Fruit fly (Drosophila melanogaster) whole organism, embryonic: Measurements from ENCODE around the gene Cat.

Experiments used
- ATbp ChIP-seq: fragments of 200-800 bp; sonication (Bioruptor generic); optimal IDR thresholded peaks from 2 replicates; lab custom pipeline; 2017; ENCODE audit warnings: missing biosample characterization, mild to moderate bottlenecking, missing genetic modification characterization, missing genetic modification reagents
- Atf-2 ChIP-seq: fragments of 200-800 bp; sonication (Bioruptor generic); optimal IDR thresholded peaks from 2 replicates; lab custom pipeline; 2016; ENCODE audit warnings: missing biosample characterization, missing genetic modification characterization
- Atf3 ChIP-seq: fragments of 200-800 bp; sonication (Bioruptor generic); optimal IDR thresholded peaks from 3 replicates; lab custom pipeline; 2016; ENCODE audit warnings: missing biosample characterization, missing genetic modification characterization
- CG10147 ChIP-seq: fragments of 200-800 bp; sonication (Bioruptor generic); optimal IDR thresholded peaks from 2 replicates; lab custom pipeline; 2019; ENCODE audit warnings: missing biosample characterization, mild to moderate bottlenecking, missing genetic modification characterization, moderate library complexity
- CG10366 ChIP-seq: fragments of 200-800 bp; sonication (Bioruptor generic); IDR thresholded peaks from 2 replicates; pipeline ENCODE4 v1.3.6; 2022; ENCODE audit warnings: missing biosample characterization, missing genetic modification characterization
- CG11504 ChIP-seq: fragments of 200-800 bp; sonication (Bioruptor generic); optimal IDR thresholded peaks from 3 replicates; lab custom pipeline; 2019; ENCODE audit warnings: missing biosample characterization, mild to moderate bottlenecking, missing genetic modification characterization, moderate library complexity
- CG12071 ChIP-seq: fragments of 200-800 bp; sonication (Bioruptor generic); optimal IDR thresholded peaks from 3 replicates; lab custom pipeline; 2018; ENCODE audit warnings: missing biosample characterization, mild to moderate bottlenecking, missing genetic modification characterization
- CG12155 ChIP-seq: fragments of 200-800 bp; sonication (Bioruptor generic); optimal IDR thresholded peaks from 3 replicates; lab custom pipeline; 2016; ENCODE audit warnings: missing biosample characterization, missing genetic modification characterization
- CG12299 ChIP-seq: fragments of 200-800 bp; sonication (Bioruptor generic); optimal IDR thresholded peaks from 2 replicates; lab custom pipeline; 2018; ENCODE audit warnings: missing biosample characterization, mild to moderate bottlenecking, missing genetic modification characterization
- CG13123 ChIP-seq: fragments of 200-800 bp; sonication (Bioruptor generic); optimal IDR thresholded peaks from 2 replicates; lab custom pipeline; 2016; ENCODE audit warnings: missing biosample characterization, missing genetic modification characterization
- CG13287 ChIP-seq: fragments of 200-800 bp; sonication (Bioruptor generic); IDR thresholded peaks from 2 replicates; pipeline ENCODE4 v1.3.6; 2022; ENCODE audit warnings: missing biosample characterization, missing genetic modification characterization; ENCODE audit not compliant: partially characterized antibody
- CG17328 ChIP-seq: fragments of 200-800 bp; sonication (Bioruptor generic); IDR thresholded peaks from 2 replicates; pipeline ENCODE4 v1.3.6; 2022; ENCODE audit warnings: missing biosample characterization, missing genetic modification characterization
- CG1792 ChIP-seq: fragments of 200-800 bp; sonication (Bioruptor generic); optimal IDR thresholded peaks from 2 replicates; lab custom pipeline; 2016; ENCODE audit warnings: missing biosample characterization, missing genetic modification characterization
- CG18476 ChIP-seq: fragments of 200-800 bp; sonication (Bioruptor generic); optimal IDR thresholded peaks from 2 replicates; lab custom pipeline; 2016; ENCODE audit warnings: missing biosample characterization, mild to moderate bottlenecking, missing genetic modification characterization
- CG18599 ChIP-seq: fragments of 200-800 bp; sonication (Bioruptor generic); optimal IDR thresholded peaks from 3 replicates; lab custom pipeline; 2017; ENCODE audit warnings: missing biosample characterization, missing genetic modification characterization, mild to moderate bottlenecking, moderate library complexity, missing genetic modification reagents
- CG2678 ChIP-seq: fragments of 200-800 bp; sonication (Bioruptor generic); optimal IDR thresholded peaks from 3 replicates; lab custom pipeline; 2019; ENCODE audit warnings: missing biosample characterization, mild to moderate bottlenecking, missing genetic modification characterization, moderate library complexity
- CG2889 ChIP-seq: fragments of 200-800 bp; sonication (Bioruptor generic); IDR thresholded peaks from 3 replicates; pipeline ENCODE4 v1.3.6; 2022; ENCODE audit warnings: missing biosample characterization, missing genetic modification characterization
- CG3065 ChIP-seq: fragments of 200-800 bp; sonication (Bioruptor generic); optimal IDR thresholded peaks from 2 replicates; lab custom pipeline; 2016; ENCODE audit warnings: missing biosample characterization, missing genetic modification characterization
- CG6175 ChIP-seq: fragments of 200-800 bp; sonication (Bioruptor generic); IDR thresholded peaks from 3 replicates; pipeline ENCODE4 v1.3.6; 2022; ENCODE audit warnings: missing biosample characterization, missing genetic modification characterization
- CG7963 ChIP-seq: fragments of 200-800 bp; sonication (Bioruptor generic); IDR thresholded peaks from 3 replicates; pipeline ENCODE4 v1.3.6; 2022; ENCODE audit warnings: missing biosample characterization, missing genetic modification characterization; ENCODE audit not compliant: partially characterized antibody
- CG8089 ChIP-seq: fragments of 200-800 bp; sonication (Bioruptor generic); optimal IDR thresholded peaks from 3 replicates; lab custom pipeline; 2016; ENCODE audit warnings: missing biosample characterization, missing genetic modification characterization
- CTCF ChIP-seq: fragments of 200-800 bp; sonication (Bioruptor generic); optimal IDR thresholded peaks from 2 replicates; lab custom pipeline; 2017; ENCODE audit warnings: missing biosample characterization, mild to moderate bottlenecking, missing genetic modification characterization, moderate library complexity
- CkIIα-i1 ChIP-seq: fragments of 200-800 bp; sonication (Bioruptor generic); IDR thresholded peaks from 2 replicates; pipeline ENCODE4 v1.3.6; 2022; ENCODE audit warnings: missing biosample characterization, missing genetic modification characterization
- CoRest ChIP-seq: fragments of 200-800 bp; sonication (Bioruptor generic); optimal IDR thresholded peaks from 3 replicates; lab custom pipeline; 2018; ENCODE audit warnings: missing biosample characterization, mild to moderate bottlenecking, missing genetic modification characterization, moderate library complexity
- Deaf1 ChIP-seq: fragments of 200-800 bp; optimal IDR thresholded peaks from 3 replicates; lab custom pipeline; 2019; ENCODE audit warnings: missing biosample characterization, mild to moderate bottlenecking, missing genetic modification characterization, moderate library complexity
- E2f1 ChIP-seq: fragments of 200-800 bp; sonication (Bioruptor generic); IDR thresholded peaks from 2 replicates; pipeline ENCODE4 v1.3.6; 2022; ENCODE audit warnings: missing biosample characterization, missing genetic modification characterization
- Gug ChIP-seq: fragments of 200-800 bp; sonication (Bioruptor generic); IDR thresholded peaks from 4 replicates; pipeline ENCODE4 v1.3.6; 2022; ENCODE audit warnings: missing biosample characterization, missing genetic modification characterization
- H15 ChIP-seq: fragments of 200-800 bp; sonication (Bioruptor generic); IDR thresholded peaks from 3 replicates; pipeline ENCODE4 v1.3.6; 2022; ENCODE audit warnings: missing biosample characterization, missing genetic modification characterization
- Hsf ChIP-seq: fragments of 200-800 bp; sonication (Bioruptor generic); optimal IDR thresholded peaks from 3 replicates; lab custom pipeline; 2016; ENCODE audit warnings: missing biosample characterization, missing genetic modification characterization
- Kr ChIP-seq: fragments of 200-800 bp; sonication (Bioruptor generic); optimal IDR thresholded peaks from 2 replicates; lab custom pipeline; 2017; ENCODE audit warnings: missing biosample characterization, mild to moderate bottlenecking, missing genetic modification characterization
- Ssrp ChIP-seq: fragments of 200-800 bp; sonication (Bioruptor generic); optimal IDR thresholded peaks from 2 replicates; lab custom pipeline; 2018; ENCODE audit warnings: missing biosample characterization, mild to moderate bottlenecking, missing genetic modification characterization, moderate library complexity
- Vsx1 ChIP-seq: fragments of 200-800 bp; sonication (Bioruptor generic); optimal IDR thresholded peaks from 2 replicates; lab custom pipeline; 2017; ENCODE audit warnings: missing biosample characterization, mild to moderate bottlenecking, missing genetic modification characterization, missing genetic modification reagents
- Xbp1 ChIP-seq: fragments of 200-800 bp; sonication (Bioruptor generic); optimal IDR thresholded peaks from 3 replicates; lab custom pipeline; 2016; ENCODE audit warnings: missing biosample characterization, mild to moderate bottlenecking, missing genetic modification characterization
- ash1 ChIP-seq: fragments of 200-800 bp; sonication (Bioruptor generic); optimal IDR thresholded peaks from 2 replicates; lab custom pipeline; 2018; ENCODE audit warnings: missing biosample characterization, mild to moderate bottlenecking, missing genetic modification characterization
- bab2 ChIP-seq: fragments of 200-800 bp; sonication (Bioruptor generic); optimal IDR thresholded peaks from 2 replicates; lab custom pipeline; 2016; ENCODE audit warnings: missing biosample characterization, missing genetic modification characterization
- cato ChIP-seq: fragments of 200-800 bp; sonication (Bioruptor generic); optimal IDR thresholded peaks from 2 replicates; lab custom pipeline; 2016; ENCODE audit warnings: missing biosample characterization, missing genetic modification characterization, borderline replicate concordance
- chinmo ChIP-seq: fragments of 200-800 bp; sonication (Bioruptor generic); IDR thresholded peaks from 4 replicates; pipeline ENCODE4 v1.3.6; 2022; ENCODE audit warnings: missing biosample characterization, missing genetic modification characterization; ENCODE audit not compliant: partially characterized antibody
- chm ChIP-seq: fragments of 200-800 bp; sonication (Bioruptor generic); IDR thresholded peaks from 2 replicates; pipeline ENCODE4 v1.3.6; 2022; ENCODE audit warnings: missing biosample characterization, missing genetic modification characterization
- danr ChIP-seq: fragments of 200-800 bp; sonication (Bioruptor generic); IDR thresholded peaks from 2 replicates; pipeline ENCODE4 v1.3.6; 2022; ENCODE audit warnings: missing biosample characterization, missing genetic modification characterization
- dysf ChIP-seq: fragments of 200-800 bp; sonication (Bioruptor generic); IDR thresholded peaks from 3 replicates; pipeline ENCODE4 v1.3.6; 2022; ENCODE audit warnings: missing biosample characterization, missing genetic modification characterization
- gem ChIP-seq: fragments of 200-800 bp; sonication (Bioruptor generic); optimal IDR thresholded peaks from 2 replicates; lab custom pipeline; 2019; ENCODE audit warnings: missing biosample characterization, mild to moderate bottlenecking, missing genetic modification characterization, moderate library complexity
- gsb ChIP-seq: fragments of 200-800 bp; sonication (Bioruptor generic); IDR thresholded peaks from 2 replicates; pipeline ENCODE4 v1.3.6; 2022; ENCODE audit warnings: missing biosample characterization, missing genetic modification characterization
- inv ChIP-seq: fragments of 200-800 bp; sonication (Bioruptor generic); IDR thresholded peaks from 2 replicates; pipeline ENCODE4 v1.3.6; 2022; ENCODE audit warnings: missing biosample characterization, missing genetic modification characterization; ENCODE audit not compliant: partially characterized antibody
- lbe ChIP-seq: fragments of 200-800 bp; sonication (Bioruptor generic); optimal IDR thresholded peaks from 2 replicates; lab custom pipeline; 2016; ENCODE audit warnings: missing biosample characterization, mild to moderate bottlenecking, missing genetic modification characterization
- nmo ChIP-seq: fragments of 200-800 bp; sonication (Bioruptor generic); optimal IDR thresholded peaks from 2 replicates; lab custom pipeline; 2018; ENCODE audit warnings: missing biosample characterization, mild to moderate bottlenecking, missing genetic modification characterization, moderate library complexity
- odd ChIP-seq: fragments of 200-800 bp; sonication (Bioruptor generic); optimal IDR thresholded peaks from 2 replicates; lab custom pipeline; 2017; ENCODE audit warnings: missing biosample characterization, mild to moderate bottlenecking, missing genetic modification characterization
- sna ChIP-seq: fragments of 200-800 bp; sonication (Bioruptor generic); IDR thresholded peaks from 2 replicates; pipeline ENCODE4 v1.3.6; 2022; ENCODE audit warnings: missing biosample characterization, missing genetic modification characterization; ENCODE audit not compliant: partially characterized antibody
- stc ChIP-seq: fragments of 200-800 bp; sonication (Bioruptor generic); IDR thresholded peaks from 2 replicates; pipeline ENCODE4 v1.3.6; 2022; ENCODE audit warnings: missing biosample characterization, missing genetic modification characterization
- unc-4 ChIP-seq: fragments of 200-800 bp; sonication (Bioruptor generic); IDR thresholded peaks from 2 replicates; pipeline ENCODE4 v1.3.6; 2022; ENCODE audit warnings: missing biosample characterization, missing genetic modification characterization; ENCODE audit not compliant: partially characterized antibody
- usp ChIP-seq: fragments of >200 bp; optimal IDR thresholded peaks from 2 replicates; lab custom pipeline; 2017; ENCODE audit warnings: missing biosample characterization, missing genetic modification characterization
- vvl ChIP-seq: fragments of 200-800 bp; sonication (Bioruptor generic); IDR thresholded peaks from 2 replicates; pipeline ENCODE4 v1.3.6; 2022; ENCODE audit warnings: missing biosample characterization, missing genetic modification characterization
- wdn ChIP-seq: fragments of 200-800 bp; sonication (Bioruptor generic); IDR thresholded peaks from 2 replicates; pipeline ENCODE4 v1.3.6; 2022; ENCODE audit warnings: missing biosample characterization, missing genetic modification characterization

Cat gene

dm6 chr3L:18833234-18833633, 10.8 kb downstream of the Cat start (continued):
- TF ChIP-seq CG10147 (peak; percentile 20), CG12155 (GFP tag; lab: Kevin White, UChicago) (no peak), Vsx1 (GFP tag; lab: Kevin White, UChicago) (peak; percentile 70), wdn (no peak), CoRest (tag; lab: Kevin White, UChicago) (no peak), chm (no peak), danr (GFP tag; lab: Robert Waterston, UW) (no peak), CG10366 (no peak), nmo (GFP tag; lab: Kevin White, UChicago) (no peak), unc-4 (GFP tag; lab: Robert Waterston, UW) (no peak), CG2678 (tag; lab: Kevin White, UChicago) (peak; percentile 18), CG13123 (GFP tag; lab: Kevin White, UChicago) (no peak), CG12299 (no peak), odd (GFP tag; lab: Kevin White, UChicago) (peak; percentile 35), bab2 (GFP tag; lab: Kevin White, UChicago) (peak; percentile 31), CG3065 (GFP tag; lab: Kevin White, UChicago) (no peak), Ssrp (no peak), lbe (peak; percentile 12), Atf3 (GFP tag; lab: Kevin White, UChicago) (no peak), CG1792 (GFP tag; lab: Kevin White, UChicago) (no peak), Gug (no peak), cato (GFP tag; lab: Kevin White, UChicago) (no peak), chinmo (no peak), stc (GFP tag; lab: Robert Waterston, UW) (no peak), ash1 (GFP tag; lab: Kevin White, UChicago) (no peak), CG18599 (peak; percentile 29), sna (no peak), CG11504 (tag; lab: Kevin White, UChicago) (no peak), Atf-2 (no peak), CG2889 (GFP tag; lab: Robert Waterston, UW) (no peak), vvl (GFP tag; lab: Robert Waterston, UW) (no peak), usp (GFP tag; lab: Kevin White, UChicago) (no peak), Kr (no peak), CkIIα-i1 (GFP tag; lab: Robert Waterston, UW) (no peak), Deaf1 (peak; percentile 14), E2f1 (GFP tag; lab: Robert Waterston, UW) (no peak), Hsf (no peak), CG8089 (GFP tag; lab: Kevin White, UChicago) (no peak), CG12071 (peak; percentile 39), CTCF (GFP tag; lab: Kevin White, UChicago) (no peak), CG17328 (no peak), inv (GFP tag; lab: Robert Waterston, UW) (no peak), CG13287 (no peak), CG6175 (GFP tag; lab: Robert Waterston, UW) (no peak), gsb (no peak), Xbp1 (GFP tag; lab: Kevin White, UChicago) (no peak), dysf (GFP tag; lab: Robert Waterston, UW) (no peak), gem (tag; lab: Kevin White, UChicago) (peak; percentile 36), CG7963 (GFP tag; lab: Robert Waterston, UW) (no peak), ATbp (peak; percentile 14), H15 (GFP tag; lab: Robert Waterston, UW) (no peak), CG18476 (no peak)
